Worm (Caenorhabditis elegans) whole organism, L4 larva: ENCODE results near the gene pptr-2.

Experiments used
- duxl-1 ChIP-seq: sonication (generic microtip); optimal IDR thresholded peaks from 2 replicates; lab custom pipeline; 2016; ENCODE audit warnings: mild to moderate bottlenecking, missing genetic modification characterization, moderate library complexity, missing compliant biosample characterization; ENCODE audit not compliant: poor library complexity
- mdt-29 ChIP-seq: fragments of 200-800 bp; sonication (Bioruptor generic); IDR thresholded peaks from 2 replicates; pipeline ENCODE4 v1.3.6; 2022; ENCODE audit warnings: missing genetic modification reagents, missing genetic modification characterization, missing compliant biosample characterization
- nhr-25 ChIP-seq: sonication (generic microtip); optimal IDR thresholded peaks from 2 replicates; lab custom pipeline; 2017; ENCODE audit warnings: missing genetic modification characterization, mild to moderate bottlenecking, missing compliant biosample characterization, antibody characterized with exemption, moderate library complexity, borderline replicate concordance; ENCODE audit not compliant: insufficient read depth
- pha-4 ChIP-seq, 2 experiments: fragments of 150-350 bp in 1 of 2; fragments of 200-800 bp in 1 of 2; sonication (Bioruptor generic) in 1 of 2; IDR thresholded peaks in 1 of 2; optimal IDR thresholded peaks in 1 of 2; 2 replicates each; pipeline versions ENCODE4 v1.3.6 to Lab custom; 2014 to 2022; ENCODE audit warnings: missing genetic modification characterization in 2 of 2, missing genetic modification reagents in 2 of 2, missing biosample characterization in 1 of 2, missing compliant biosample characterization in 1 of 2
- unc-62 ChIP-seq, 3 experiments: fragments of 150-350 bp in 1 of 3; sonication (generic microtip); optimal IDR thresholded peaks in 2 of 3; peaks in 1 of 3; 1 replicate in 1 of 3; 2 replicates in 2 of 3; lab custom pipeline; 2014 to 2017; ENCODE audit warnings: missing biosample characterization in 3 of 3, missing genetic modification characterization in 3 of 3, missing genetic modification reagents in 3 of 3, missing genotype in 1 of 3
- ztf-11 ChIP-seq: fragments of 150-350 bp; optimal IDR thresholded peaks from 2 replicates; lab custom pipeline; 2014; ENCODE audit warnings: missing biosample characterization, missing genetic modification characterization

Gene pptr-2

DNA sequence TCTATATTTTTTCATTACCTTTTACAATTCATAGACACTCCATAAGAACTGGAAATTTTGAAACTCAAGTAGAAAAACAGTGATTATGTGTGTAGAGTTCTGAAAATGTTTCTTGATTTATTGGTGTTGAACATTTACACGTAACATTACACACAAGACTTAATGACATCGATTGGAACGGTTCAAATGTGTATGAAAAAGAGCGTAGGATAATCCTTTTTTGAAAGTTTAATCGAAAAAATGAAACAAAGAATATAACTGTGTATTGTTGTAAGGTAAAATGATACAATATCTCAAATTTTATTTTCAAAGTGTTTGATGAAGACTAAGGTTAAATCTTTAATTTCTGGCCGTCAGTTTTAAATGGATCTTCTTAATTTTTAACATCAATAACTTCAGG is 53.6 kb downstream of the pptr-2 start, which contains the start of gene fig-1:
Gene fig-1 (minus strand): TSS at position 101 of the 400 bp plus-strand sequence.
- TF ChIP-seq ztf-11 (tag; lab: Kevin White, UChicago) (no peak), mdt-29 (GFP tag; lab: Robert Waterston, UW) (no peak), pha-4 (GFP tag; IDR thresholded peaks at IDR 0.05; lab: Robert Waterston, UW) (no peak), pha-4 (tag; optimal IDR thresholded peaks at IDR 0.05; lab: Kevin White, UChicago) (no peak), unc-62 (GFP tag; optimal IDR thresholded peaks at IDR 0.05 in 1 of 2; lab: Kevin White, UChicago) (no peak), unc-62 (tag; optimal IDR thresholded peaks at IDR 0.05; lab: Kevin White, UChicago) (no peak), duxl-1 (tag; lab: Kevin White, UChicago) (no peak), nhr-25 (tag; lab: Kevin White, UChicago) (no peak)
